Worm (Caenorhabditis elegans) whole organism, midembryonic: Measurements from ENCODE around the gene crld-1.

Experiments
- klf-2 ChIP-seq: fragments of 200-800 bp; sonication (Bioruptor generic); conservative IDR thresholded peaks from 2 replicates; pipeline ENCODE4 v1.3.6; 2022; ENCODE audit warnings: missing genetic modification reagents, missing genetic modification characterization, missing compliant biosample characterization
- ref-1 ChIP-seq: fragments of 200-800 bp; sonication (Bioruptor generic); conservative IDR thresholded peaks from 2 replicates; pipeline ENCODE4 v1.3.6; 2022; ENCODE audit warnings: missing genetic modification reagents, missing genetic modification characterization, missing compliant biosample characterization
- ztf-23 ChIP-seq: fragments of 200-800 bp; sonication (Bioruptor generic); IDR thresholded peaks from 2 replicates; pipeline ENCODE4 v1.3.6; 2022; ENCODE audit warnings: missing genetic modification reagents, missing genetic modification characterization, missing compliant biosample characterization

- TF ChIP-seq klf-2 (GFP tag; lab: Robert Waterston, UW) (no peak), ztf-23 (GFP tag; lab: Robert Waterston, UW) (no peak), ref-1 (GFP tag; lab: Robert Waterston, UW) (no peak)
Observed at ce11 chrIV:13149276-13149675, 5.0 kb downstream of the crld-1 start, which contains the start of gene nlp-79.
